Fruit fly (Drosophila melanogaster) Kc167 (cell line): ENCODE measurements around the gene CG34250.

Experiments
- Sin3A ChIP-seq: fragments of >200 bp; optimal IDR thresholded peaks from 2 replicates; lab custom pipeline; 2018; ENCODE audit warnings: missing external identifiers
- insv ChIP-seq: fragments of >200 bp; optimal IDR thresholded peaks from 3 replicates; lab custom pipeline; 2018; ENCODE audit warnings: missing external identifiers
- psq ChIP-seq: fragments of >200 bp; optimal IDR thresholded peaks from 2 replicates; lab custom pipeline; 2017; ENCODE audit warnings: missing external identifiers
- ttk ChIP-seq: sonication (Bioruptor generic); optimal IDR thresholded peaks from 2 replicates; lab custom pipeline; 2017; ENCODE audit warnings: missing external identifiers

DNA sequence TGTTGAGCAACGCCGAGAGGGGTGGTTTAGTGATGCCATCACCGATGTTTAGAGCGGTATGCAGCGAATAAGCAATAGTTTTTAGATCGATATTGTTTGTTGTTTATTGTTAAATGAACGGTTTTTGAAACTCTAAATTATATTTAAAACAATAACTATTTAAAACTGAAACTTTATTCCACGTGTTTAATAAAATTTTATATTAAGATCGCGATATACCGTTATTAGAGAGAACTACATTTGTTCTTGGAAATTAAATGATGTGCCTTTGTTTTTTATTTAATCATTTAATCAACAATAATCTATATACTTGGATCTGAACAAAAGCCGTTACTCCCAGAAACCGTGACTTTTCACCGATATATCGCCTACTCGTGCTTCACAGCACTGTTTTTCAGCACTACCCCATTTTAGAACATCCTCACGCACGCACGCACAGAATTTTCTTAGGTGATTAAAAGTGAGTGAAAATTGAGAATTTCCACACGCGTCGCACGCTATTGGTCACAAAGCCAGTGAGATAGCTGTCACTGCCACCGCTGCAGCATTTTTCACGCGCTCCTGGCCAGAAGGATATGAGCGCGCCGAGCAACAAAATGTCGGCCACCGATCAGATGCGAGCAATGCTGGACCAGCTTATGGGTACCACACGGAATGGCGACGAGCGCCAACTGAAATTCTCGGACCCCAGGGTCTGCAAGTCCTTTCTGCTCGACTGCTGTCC, 38.0 kb downstream of the CG34250 start, which contains the start of the genes U4-U6-60K and CG7564:
- TF ChIP-seq psq (no peak), insv (lab: Kevin White, UChicago) (no peak), ttk (lab: Kevin White, UChicago) (no peak), Sin3A (no peak)
